Worm (Caenorhabditis elegans): ENCODE measurements around the gene rpn-9.

Gene rpn-9

ce11 chrII:11200234-11200755, 38.4 kb downstream of the rpn-9 start:
- TF ChIP-seq T23F11.4 (GFP tag; optimal IDR thresholded peaks at IDR 0.05): no peak
- TF ChIP-seq sox-4 (tag; optimal IDR thresholded peaks at IDR 0.05): no peak
- no peak for TF ChIP-seq fkh-10 (GFP tag; optimal IDR thresholded peaks at IDR 0.05)
- no peak for TF ChIP-seq ceh-19 (GFP tag; optimal IDR thresholded peaks at IDR 0.05)
- no peak for TF ChIP-seq pha-4 (tag; optimal IDR thresholded peaks at IDR 0.05)
- TF ChIP-seq zip-5 (tag; optimal IDR thresholded peaks at IDR 0.05): no peak
- TF ChIP-seq ceh-30 (tag; optimal IDR thresholded peaks at IDR 0.05): no peak
- TF ChIP-seq tbx-7 (tag; optimal IDR thresholded peaks at IDR 0.05): no peak
- TF ChIP-seq ceh-6 (GFP tag; optimal IDR thresholded peaks at IDR 0.05): no peak
- TF ChIP-seq unc-55 (GFP tag; optimal IDR thresholded peaks at IDR 0.05): no peak
- TF ChIP-seq fkh-6 (tag; optimal IDR thresholded peaks at IDR 0.05): no peak
- TF ChIP-seq madf-2 (tag; optimal IDR thresholded peaks at IDR 0.05): no peak
- no peak for TF ChIP-seq elt-2 (tag; optimal IDR thresholded peaks at IDR 0.05)
- TF ChIP-seq npax-4 (tag; optimal IDR thresholded peaks at IDR 0.05): no peak
- no peak for TF ChIP-seq ztf-16 (tag; optimal IDR thresholded peaks at IDR 0.05)

ce11 chrII:11193523-11193922, 45.2 kb downstream of the rpn-9 start:
- no peak for TF ChIP-seq pag-3 (tag; optimal IDR thresholded peaks at IDR 0.05; ENCODE audit: borderline replicate concordance)
- no peak for TF ChIP-seq ceh-19 (GFP tag; optimal IDR thresholded peaks at IDR 0.05)
- no peak for TF ChIP-seq ref-2 (tag; optimal IDR thresholded peaks at IDR 0.05)
- TF ChIP-seq sdc-2 (tag; optimal IDR thresholded peaks at IDR 0.05): no peak
- TF ChIP-seq unc-86 (tag; optimal IDR thresholded peaks at IDR 0.05): no peak
- TF ChIP-seq pha-2 (tag; optimal IDR thresholded peaks at IDR 0.05): no peak
- no peak for TF ChIP-seq nhr-11 (tag; optimal IDR thresholded peaks at IDR 0.05)
- TF ChIP-seq ceh-24 (tag; optimal IDR thresholded peaks at IDR 0.05): no peak
- no peak for TF ChIP-seq nhr-232 (tag; optimal IDR thresholded peaks at IDR 0.05)
- no peak for TF ChIP-seq zip-5 (tag; optimal IDR thresholded peaks at IDR 0.05)
- TF ChIP-seq unc-55 (GFP tag; optimal IDR thresholded peaks at IDR 0.05): no peak

DNA sequence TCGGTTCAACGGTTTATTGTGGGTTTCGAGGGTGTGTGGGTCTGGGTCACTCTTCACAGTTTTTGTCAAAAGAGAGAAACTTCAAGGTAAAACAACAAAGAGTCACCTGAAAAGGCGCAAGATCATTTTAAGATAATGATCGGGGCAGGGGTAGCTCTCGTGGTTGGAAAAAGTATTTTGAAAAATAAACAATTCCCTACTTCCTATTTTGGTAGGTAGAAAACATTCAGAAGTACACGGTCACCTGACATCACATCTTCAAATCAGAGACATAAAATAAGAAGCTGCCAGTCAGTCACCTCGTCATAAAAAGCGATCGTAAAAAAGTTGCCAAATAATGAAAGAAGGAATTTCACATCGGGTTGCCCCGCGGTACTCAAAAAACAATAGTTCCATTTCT, 46.2 kb downstream of the rpn-9 start:
- TF ChIP-seq F13H6.1 (tag; optimal IDR thresholded peaks at IDR 0.05) (no peak), fax-1 (tag; optimal IDR thresholded peaks at IDR 0.05) (no peak), pat-9 (tag; optimal IDR thresholded peaks at IDR 0.05) (no peak), ceh-22 (tag; optimal IDR thresholded peaks at IDR 0.05) (no peak), fkh-10 (GFP tag; optimal IDR thresholded peaks at IDR 0.05) (no peak), nfya-1 (tag; optimal IDR thresholded peaks at IDR 0.05) (no peak), ceh-34 (tag; optimal IDR thresholded peaks at IDR 0.05) (no peak), lin-11 (tag; optimal IDR thresholded peaks at IDR 0.05) (no peak), elt-4 (tag; optimal IDR thresholded peaks at IDR 0.05) (no peak), nhr-11 (tag; optimal IDR thresholded peaks at IDR 0.05) (no peak), ceh-14 (tag; optimal IDR thresholded peaks at IDR 0.05) (no peak), mec-3 (tag; optimal IDR thresholded peaks at IDR 0.05; ENCODE audit: borderline replicate concordance) (no peak), dmd-4 (tag; optimal IDR thresholded peaks at IDR 0.05; ENCODE audit: borderline replicate concordance) (no peak), eyg-1 (tag; optimal IDR thresholded peaks at IDR 0.05) (no peak), Y22D7AL.16 (tag; optimal IDR thresholded peaks at IDR 0.05) (no peak), C38D4.7 (GFP tag; optimal IDR thresholded peaks at IDR 0.05) (no peak), odd-2 (tag; optimal IDR thresholded peaks at IDR 0.05) (no peak), ztf-16 (tag; optimal IDR thresholded peaks at IDR 0.05) (no peak), gmeb-2 (tag; optimal IDR thresholded peaks at IDR 0.05) (no peak)

- no peak for TF ChIP-seq fkh-6 (tag; optimal IDR thresholded peaks at IDR 0.05)
- no peak for TF ChIP-seq ceh-34 (tag; optimal IDR thresholded peaks at IDR 0.05)
- no peak for TF ChIP-seq sox-4 (tag; optimal IDR thresholded peaks at IDR 0.05)
- no peak for TF ChIP-seq rnt-1 (tag; optimal IDR thresholded peaks at IDR 0.05)
- no peak for TF ChIP-seq lin-11 (tag; optimal IDR thresholded peaks at IDR 0.05)
- no peak for TF ChIP-seq K09A11.1 (tag; optimal IDR thresholded peaks at IDR 0.05; ENCODE audit: insufficient read depth)
- TF ChIP-seq npax-4 (tag; optimal IDR thresholded peaks at IDR 0.05): no peak
- no peak for TF ChIP-seq odd-2 (tag; optimal IDR thresholded peaks at IDR 0.05)
- TF ChIP-seq pag-3 (tag; optimal IDR thresholded peaks at IDR 0.05; ENCODE audit: borderline replicate concordance): no peak
- TF ChIP-seq T23F11.4 (GFP tag; optimal IDR thresholded peaks at IDR 0.05): no peak
- no peak for TF ChIP-seq ttx-3 (tag; optimal IDR thresholded peaks at IDR 0.05)
- TF ChIP-seq tbx-7 (tag; optimal IDR thresholded peaks at IDR 0.05): no peak
- TF ChIP-seq fax-1 (tag; optimal IDR thresholded peaks at IDR 0.05): no peak
- TF ChIP-seq sox-2 (GFP tag; IDR thresholded peaks at IDR 0.05): no peak
- no peak for TF ChIP-seq ceh-30 (tag; optimal IDR thresholded peaks at IDR 0.05)
- no peak for TF ChIP-seq ceh-31 (tag; optimal IDR thresholded peaks at IDR 0.05)
- TF ChIP-seq C08G9.2 (tag; optimal IDR thresholded peaks at IDR 0.05): no peak
- no peak for TF ChIP-seq unc-3 (GFP tag; conservative IDR thresholded peaks at IDR 0.05)
- TF ChIP-seq unc-3 (tag; optimal IDR thresholded peaks at IDR 0.05): no peak
- no peak for TF ChIP-seq hlh-13 (GFP tag; optimal IDR thresholded peaks at IDR 0.05)
Observed at ce11 chrII:11188026-11188425, 50.7 kb downstream of the rpn-9 start, which contains the start of gene F37H8.5. F37H8.5 (plus strand) TSS chrII:11188206.
